Fruit fly (Drosophila melanogaster): ENCODE results near the gene fmt.
"Not testable (repeated sequence)": the region's sequence is repeated elsewhere in the genome, so short reads cannot be mapped to it uniquely, and the experiment has no call there.

The fmt gene

dm6 chr3L:6184884-6185438, 11.3 kb upstream of the fmt start, which contains the start of the genes D19B and CG43293:
Gene D19B, minus strand, starts transcription at chr3L:6184920.
Gene CG43293, plus strand, starts transcription at chr3L:6185189.
- peak; percentile 80 for TF ChIP-seq pan (optimal IDR thresholded peaks at IDR 0.05)
- TF ChIP-seq psq (optimal IDR thresholded peaks at IDR 0.05), result no peak
- TF ChIP-seq CG8478 (optimal IDR thresholded peaks at IDR 0.05), result no peak
- TF ChIP-seq Dll (optimal IDR thresholded peaks at IDR 0.05), result no peak
- no peak for TF ChIP-seq usp (GFP tag; optimal IDR thresholded peaks at IDR 0.05)

DNA sequence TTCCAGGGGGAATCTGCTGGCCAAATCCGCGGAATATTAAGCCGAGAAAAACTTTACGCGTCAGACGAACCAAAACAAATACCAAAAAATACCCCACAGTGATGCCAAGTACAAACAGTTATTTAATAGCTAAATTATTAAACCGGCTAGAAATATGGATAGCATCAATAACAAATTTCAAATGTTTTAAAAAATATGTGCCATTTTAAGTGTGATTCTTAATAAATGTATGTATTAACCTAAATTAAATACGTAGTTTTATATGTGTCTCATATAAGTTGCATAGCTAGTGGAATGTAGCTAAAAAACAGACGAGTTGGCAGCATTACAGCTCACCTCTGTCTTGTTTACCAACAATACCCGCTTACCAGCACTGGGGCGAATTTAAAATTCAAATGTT, 8.1 kb upstream of the fmt start, which contains the start of gene CG10274:
CG10274 (minus strand) TSS at position 54 of the 400 bp plus-strand sequence.
- TF ChIP-seq CG8478 (optimal IDR thresholded peaks at IDR 0.05) (no peak), Dll (optimal IDR thresholded peaks at IDR 0.05) (no peak), psq (optimal IDR thresholded peaks at IDR 0.05) (no peak), pan (optimal IDR thresholded peaks at IDR 0.05) (no peak), EcR (GFP tag; optimal IDR thresholded peaks at IDR 0.05) (no peak), usp (GFP tag; optimal IDR thresholded peaks at IDR 0.05) (no peak)

DNA sequence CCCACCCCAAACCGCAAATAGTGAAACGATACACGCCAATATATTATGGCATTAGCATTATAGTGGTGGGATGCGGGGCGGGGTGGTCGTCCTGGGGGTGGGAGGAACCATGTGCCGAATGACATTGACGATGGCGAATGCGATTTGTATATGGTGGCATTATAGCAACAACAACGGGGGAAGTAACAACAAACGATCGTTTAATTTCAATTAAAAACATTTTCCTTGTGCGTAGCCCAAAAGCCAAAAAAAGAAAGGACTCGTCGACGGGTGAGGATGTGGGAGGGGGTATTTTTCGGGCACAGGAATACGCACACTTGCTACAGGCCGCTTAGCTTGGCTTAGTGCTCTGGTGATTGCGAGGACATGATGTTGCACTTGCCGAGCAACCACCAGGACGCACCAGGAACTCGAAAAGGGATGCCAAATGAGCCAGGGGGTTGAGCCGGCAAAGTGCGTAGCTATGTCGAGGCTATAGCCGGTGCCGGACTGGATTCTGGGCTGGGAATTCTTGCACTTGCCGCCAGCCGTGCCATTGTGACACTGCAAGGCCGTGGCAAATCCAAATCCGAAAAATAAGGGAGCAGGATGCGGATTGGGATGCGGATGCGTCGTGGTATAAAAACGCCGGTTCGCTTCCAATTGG, 11.1 kb downstream of the fmt start, which contains the start of gene Prdm13:
Prdm13 (plus strand) TSS at position 645 of the 646 bp plus-strand sequence.
- no peak for TF ChIP-seq CG8478 (optimal IDR thresholded peaks at IDR 0.05)
- no peak for TF ChIP-seq usp (GFP tag; optimal IDR thresholded peaks at IDR 0.05)

DNA sequence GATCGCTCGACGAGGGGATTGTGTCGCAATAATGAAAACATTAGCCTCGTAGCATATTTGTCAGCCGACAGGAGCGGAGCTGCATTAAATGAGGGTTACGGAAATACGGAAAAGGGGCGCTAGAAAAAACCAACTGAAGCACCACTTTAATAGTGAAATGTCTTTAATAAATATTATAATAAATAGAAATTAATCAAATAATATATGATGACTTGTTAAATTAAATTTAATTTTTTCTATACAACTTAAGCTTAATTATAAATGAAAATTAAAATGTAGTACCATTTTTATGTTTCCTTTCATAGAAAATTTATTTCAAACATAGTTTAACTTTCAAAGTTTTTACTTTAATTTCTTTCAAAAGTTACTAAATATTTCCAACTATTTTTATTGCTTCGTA, 11.7 kb downstream of the fmt start:
- TF ChIP-seq EcR (GFP tag; optimal IDR thresholded peaks at IDR 0.05), result no peak
- TF ChIP-seq pan (optimal IDR thresholded peaks at IDR 0.05), result no peak
- TF ChIP-seq usp (GFP tag; optimal IDR thresholded peaks at IDR 0.05), result no peak
- TF ChIP-seq psq (optimal IDR thresholded peaks at IDR 0.05), result no peak
- no peak for TF ChIP-seq Dll (optimal IDR thresholded peaks at IDR 0.05)
- no peak for TF ChIP-seq CG8478 (optimal IDR thresholded peaks at IDR 0.05)

DNA sequence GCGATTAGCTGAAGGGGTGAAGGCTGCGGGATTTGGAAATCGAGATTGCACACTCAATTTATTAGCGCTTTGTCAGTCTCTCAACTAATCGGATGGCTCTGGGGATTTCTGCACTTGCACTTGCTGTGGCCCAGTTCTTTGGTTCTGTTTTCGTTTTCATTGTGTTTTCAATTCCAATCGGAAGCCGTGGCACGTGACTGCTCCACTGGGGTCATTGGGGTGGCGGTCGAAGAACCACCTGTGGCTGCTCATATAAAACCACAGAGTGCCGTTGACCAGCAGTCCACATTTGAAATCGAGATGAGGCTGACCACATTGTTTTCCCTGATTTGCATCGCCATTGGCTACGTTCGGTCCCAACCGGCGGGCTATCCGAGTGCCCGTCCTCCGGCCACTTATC, 13.2 kb downstream of the fmt start, which contains the start of gene Cpr65Az:
Cpr65Az (plus strand) TSS at position 301 of the 400 bp plus-strand sequence.
- TF ChIP-seq CG8478 (optimal IDR thresholded peaks at IDR 0.05) (no peak), EcR (GFP tag; optimal IDR thresholded peaks at IDR 0.05) (no peak), Dll (optimal IDR thresholded peaks at IDR 0.05) (no peak), pan (optimal IDR thresholded peaks at IDR 0.05) (no peak), usp (GFP tag; optimal IDR thresholded peaks at IDR 0.05) (no peak), psq (optimal IDR thresholded peaks at IDR 0.05) (no peak)

DNA sequence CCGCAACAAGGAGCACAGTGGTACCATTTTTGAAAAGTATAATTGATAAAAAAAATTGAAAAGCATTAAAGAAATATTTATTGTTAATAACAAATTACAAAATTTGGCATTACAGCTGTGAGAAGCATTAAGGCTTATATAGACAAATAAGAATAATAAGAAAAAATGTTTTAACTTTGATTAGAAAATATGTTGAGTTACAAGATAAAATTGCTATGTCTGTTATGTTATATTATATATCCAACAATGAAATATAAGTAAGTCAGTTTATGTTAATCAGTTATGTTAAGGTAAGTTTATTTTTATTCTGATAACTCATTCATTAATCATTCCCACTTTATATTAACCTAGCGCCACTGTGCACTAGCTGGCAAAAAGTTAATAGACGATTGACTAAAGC, 13.8 kb downstream of the fmt start:
- no peak for TF ChIP-seq CG8478 (optimal IDR thresholded peaks at IDR 0.05)
- no peak for TF ChIP-seq usp (GFP tag; optimal IDR thresholded peaks at IDR 0.05)
- TF ChIP-seq psq (optimal IDR thresholded peaks at IDR 0.05), result no peak

DNA sequence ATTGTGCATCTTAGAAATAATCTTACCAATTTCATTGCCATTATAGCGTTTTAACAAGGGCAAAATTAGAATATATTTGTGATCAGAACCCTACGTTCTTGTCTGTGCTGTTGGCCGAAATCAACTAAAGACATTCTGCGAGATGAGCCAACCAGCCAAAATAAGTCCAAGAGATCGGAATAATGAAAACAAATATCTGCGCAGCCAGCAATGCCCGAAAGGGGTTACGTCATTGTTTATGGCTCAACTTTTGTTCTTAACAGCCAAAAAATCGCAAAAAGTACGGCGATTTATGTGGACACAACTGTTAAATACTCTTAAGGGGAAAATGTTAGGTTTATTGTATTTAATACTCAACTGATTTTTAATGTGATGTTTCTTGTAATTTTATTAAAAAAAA, 15.2 kb downstream of the fmt start, which contains the start of gene Cpr65Ay:
Cpr65Ay (minus strand) TSS at position 101 of the 400 bp plus-strand sequence.
- TF ChIP-seq psq (optimal IDR thresholded peaks at IDR 0.05) (no peak), usp (GFP tag; optimal IDR thresholded peaks at IDR 0.05) (no peak), pan (optimal IDR thresholded peaks at IDR 0.05) (no peak), Dll (optimal IDR thresholded peaks at IDR 0.05) (no peak), EcR (GFP tag; optimal IDR thresholded peaks at IDR 0.05) (no peak), CG8478 (optimal IDR thresholded peaks at IDR 0.05) (no peak)

DNA sequence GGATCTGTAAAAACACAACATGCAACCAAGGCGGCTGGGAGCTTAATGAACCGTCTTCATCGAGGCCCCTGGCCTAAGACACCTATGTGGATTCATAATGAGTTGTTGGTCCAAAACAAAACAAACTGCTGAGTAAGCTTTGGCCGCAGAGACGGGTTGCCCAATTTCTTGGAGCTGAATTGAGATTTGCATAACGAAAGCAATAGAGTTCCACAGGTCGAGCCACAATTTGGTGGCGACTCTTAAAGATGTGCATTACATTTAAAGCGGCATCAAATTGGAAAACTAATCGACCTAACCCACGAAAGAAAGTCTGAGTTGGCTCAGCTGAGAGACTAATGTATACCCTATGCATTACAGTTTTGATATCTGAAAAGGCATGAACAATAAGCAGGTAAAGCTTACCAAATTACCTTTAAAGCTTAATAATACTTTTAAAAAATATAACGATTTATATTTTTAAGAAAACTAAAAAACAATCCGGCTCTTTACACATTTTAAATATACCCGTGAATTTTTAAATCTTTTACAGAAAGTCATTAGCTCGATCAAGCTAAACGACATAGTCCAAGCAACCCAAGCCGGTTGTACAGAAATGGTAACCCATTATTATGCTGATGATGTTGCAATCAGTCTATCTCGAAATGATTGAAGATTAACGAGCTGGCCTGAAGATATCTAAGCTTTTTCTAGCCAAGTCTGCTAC, 16.2 kb downstream of the fmt start, which contains the start of gene CG13297:
CG13297 (minus strand) TSS at position 51 of the 706 bp plus-strand sequence.
- no peak for TF ChIP-seq psq (optimal IDR thresholded peaks at IDR 0.05)
- TF ChIP-seq EcR (GFP tag; optimal IDR thresholded peaks at IDR 0.05), result no peak
- no peak for TF ChIP-seq usp (GFP tag; optimal IDR thresholded peaks at IDR 0.05)
- no peak for TF ChIP-seq CG8478 (optimal IDR thresholded peaks at IDR 0.05)
- TF ChIP-seq Dll (optimal IDR thresholded peaks at IDR 0.05), result no peak
- no peak for TF ChIP-seq pan (optimal IDR thresholded peaks at IDR 0.05)

DNA sequence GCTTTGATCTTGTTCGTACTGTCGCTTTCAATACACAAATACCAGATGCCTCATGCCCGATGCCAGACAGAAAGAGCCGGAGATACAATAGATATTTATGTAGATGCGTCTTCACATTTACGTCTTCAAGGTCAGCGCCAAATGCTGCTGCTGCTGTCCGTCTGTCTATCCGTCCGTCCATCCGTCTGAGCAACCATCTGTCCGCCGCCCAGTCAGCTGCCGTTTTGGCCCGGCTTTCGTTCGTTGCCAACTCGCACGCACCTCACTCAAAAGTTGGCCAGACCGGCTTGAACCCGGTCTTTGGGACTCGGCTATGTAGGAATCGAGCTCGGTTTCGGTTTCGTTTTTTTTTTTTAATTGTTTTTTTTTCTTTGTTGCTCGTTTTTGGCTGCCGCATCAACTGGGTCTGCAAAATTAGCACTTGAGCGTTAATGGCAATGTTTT, 18.7 kb downstream of the fmt start:
- TF ChIP-seq pan (optimal IDR thresholded peaks at IDR 0.05) (no peak), usp (GFP tag; optimal IDR thresholded peaks at IDR 0.05) (no peak), CG8478 (optimal IDR thresholded peaks at IDR 0.05) (no peak), EcR (GFP tag; optimal IDR thresholded peaks at IDR 0.05) (no peak), Dll (optimal IDR thresholded peaks at IDR 0.05) (no peak), psq (optimal IDR thresholded peaks at IDR 0.05) (no peak)

dm6 chr3L:6152531-6152930, 21.1 kb downstream of the fmt start, which contains the start of gene Acp65Aa:
Gene Acp65Aa, minus strand, starts transcription at chr3L:6152745.
- TF ChIP-seq EcR (GFP tag; optimal IDR thresholded peaks at IDR 0.05) (no peak), psq (optimal IDR thresholded peaks at IDR 0.05) (no peak), pan (optimal IDR thresholded peaks at IDR 0.05) (no peak), CG8478 (optimal IDR thresholded peaks at IDR 0.05) (no peak), usp (GFP tag; optimal IDR thresholded peaks at IDR 0.05) (no peak), Dll (optimal IDR thresholded peaks at IDR 0.05) (no peak)

DNA sequence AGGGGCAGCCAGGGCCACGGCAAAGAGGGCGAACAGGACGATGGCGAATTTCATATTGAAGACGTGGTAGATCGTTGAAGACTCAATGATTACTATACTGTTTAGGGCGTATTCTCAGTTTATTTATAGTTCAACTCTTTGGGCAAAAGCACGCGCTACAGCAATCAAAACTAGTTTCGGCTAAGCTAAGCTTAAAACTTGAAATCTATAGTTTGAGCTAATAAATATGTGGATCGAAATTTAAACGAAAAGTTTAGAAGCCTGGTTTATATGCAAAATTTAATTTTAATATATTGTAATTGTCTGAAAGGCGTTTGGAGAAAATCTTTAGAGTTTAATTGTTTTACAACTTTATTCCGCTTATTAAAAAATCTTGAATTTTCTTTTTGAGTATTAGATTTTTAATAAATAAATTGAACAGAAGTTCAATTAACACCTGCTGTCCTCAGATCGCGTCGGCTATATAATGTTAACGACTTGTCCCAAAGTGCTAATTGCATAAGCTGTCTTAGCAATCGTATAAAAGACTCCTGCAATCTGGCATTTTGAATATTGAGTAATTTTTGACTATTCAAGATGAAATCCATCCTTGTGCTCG, 22.8 kb downstream of the fmt start, which contains the start of the genes Cpr65Ax2 and Lcp65Aa:
Cpr65Ax2 (minus strand) TSS at position 101 of the 598 bp plus-strand sequence.
Lcp65Aa (plus strand) TSS at position 548 of the 598 bp plus-strand sequence.
- not testable (repeated sequence) for TF ChIP-seq pan (optimal IDR thresholded peaks at IDR 0.05); EcR (GFP tag; optimal IDR thresholded peaks at IDR 0.05); usp (GFP tag; optimal IDR thresholded peaks at IDR 0.05)

Measured in whole organism.